Worm (Caenorhabditis elegans) whole organism, mixed stage, embryonic: ENCODE measurements around the gene W02B3.7.

ENCODE experiments used
- blmp-1 ChIP-seq: fragments of 150-350 bp; optimal IDR thresholded peaks from 2 replicates; lab custom pipeline; 2014; ENCODE audit warnings: missing biosample characterization, missing genetic modification characterization
- drap-1 ChIP-seq: fragments of 200-800 bp; sonication (Bioruptor generic); optimal IDR thresholded peaks from 3 replicates; lab custom pipeline; 2018; ENCODE audit warnings: mild to moderate bottlenecking, missing genetic modification characterization, missing compliant biosample characterization
- elt-1 ChIP-seq: sonication (generic microtip); optimal IDR thresholded peaks from 2 replicates; lab custom pipeline; 2017; ENCODE audit warnings: missing genetic modification characterization, mild to moderate bottlenecking, missing compliant biosample characterization, antibody characterized with exemption, moderate library complexity, borderline replicate concordance; ENCODE audit not compliant: insufficient read depth
- elt-3 ChIP-seq: fragments of 150-350 bp; optimal IDR thresholded peaks from 2 replicates; lab custom pipeline; 2014; ENCODE audit warnings: missing biosample characterization, missing genetic modification characterization
- mep-1 ChIP-seq: fragments of 150-350 bp; optimal IDR thresholded peaks from 2 replicates; lab custom pipeline; 2017; ENCODE audit warnings: missing biosample characterization, missing genetic modification reagents, missing genetic modification characterization, inconsistent platforms
- nhr-237 ChIP-seq: fragments of 150-350 bp; optimal IDR thresholded peaks from 2 replicates; lab custom pipeline; 2014; ENCODE audit warnings: missing biosample characterization, missing genetic modification characterization
- pha-4 ChIP-seq: fragments of 150-350 bp; optimal IDR thresholded peaks from 2 replicates; lab custom pipeline; 2018; ENCODE audit warnings: missing biosample characterization, missing genetic modification reagents, missing genetic modification characterization
- snpc-4 ChIP-seq: fragments of 150-350 bp; optimal IDR thresholded peaks from 2 replicates; lab custom pipeline; 2014; ENCODE audit warnings: missing biosample characterization, missing genetic modification characterization
- unc-62 ChIP-seq: fragments of 150-350 bp; optimal IDR thresholded peaks from 2 replicates; lab custom pipeline; 2014; ENCODE audit warnings: missing biosample characterization, missing genetic modification reagents, missing genetic modification characterization
- ztf-11 ChIP-seq: fragments of 150-350 bp; optimal IDR thresholded peaks from 2 replicates; lab custom pipeline; 2014; ENCODE audit warnings: missing biosample characterization, missing genetic modification characterization

DNA sequence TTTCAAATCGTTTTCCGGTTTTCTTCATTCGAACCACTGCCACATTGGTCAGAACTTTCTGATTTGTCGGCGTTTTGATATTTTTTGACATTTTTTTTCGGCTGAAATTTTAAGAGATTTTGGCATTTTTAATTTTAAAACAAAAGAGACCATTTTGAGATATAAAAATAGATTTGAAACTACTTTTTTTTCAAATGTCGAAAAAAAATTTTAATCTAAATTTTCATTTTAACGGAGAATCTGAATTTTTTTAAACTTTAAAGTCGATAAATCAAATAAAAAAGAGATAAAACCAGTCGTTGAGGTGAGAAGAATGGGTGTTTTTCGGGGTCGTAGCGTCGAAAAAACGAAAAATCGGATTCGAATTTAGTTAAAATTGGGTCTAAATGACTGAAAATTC lies 53.5 kb downstream of the W02B3.7 start, which contains the start of gene sbds-1:
- no peak for TF ChIP-seq unc-62 (GFP tag; lab: Kevin White, UChicago)
- TF ChIP-seq drap-1 (GFP tag; lab: Kevin White, UChicago), result no peak
- no peak for TF ChIP-seq ztf-11
- TF ChIP-seq snpc-4 (tag; lab: Kevin White, UChicago), result no peak
- TF ChIP-seq elt-3 (tag; lab: Kevin White, UChicago), result no peak
- no peak for TF ChIP-seq pha-4 (tag; lab: Kevin White, UChicago)
- TF ChIP-seq blmp-1 (tag; lab: Kevin White, UChicago), result no peak
- no peak for TF ChIP-seq nhr-237
- no peak for TF ChIP-seq elt-1 (tag; lab: Kevin White, UChicago)
- no peak for TF ChIP-seq mep-1 (tag; lab: Kevin White, UChicago)
